Fruit fly (Drosophila melanogaster): Measurements from ENCODE around the gene MED10.
A peak's percentile ranks its signal among the peaks of the same experiment; 100 is the strongest.

MED10 gene

dm6 chr3L:16221800-16222199 is 10.1 kb upstream of the MED10 start (continued):
- TF ChIP-seq Bdp1 (GFP tag; optimal IDR thresholded peaks at IDR 0.05) = peak; percentile 64
- 0 out of 2 replicates have a peak, but pooled peaks have one; percentile 24 for TF ChIP-seq CG6272 (GFP tag; IDR thresholded peaks at IDR 0.05)
- TF ChIP-seq CG8359 (GFP tag; optimal IDR thresholded peaks at IDR 0.05; ENCODE audit: borderline replicate concordance) = no peak

dm6 chr3L:16225175-16225574 is 6.7 kb upstream of the MED10 start:
- TF ChIP-seq CG9215 (GFP tag; IDR thresholded peaks at IDR 0.05) = no peak
- no peak for TF ChIP-seq CG17328 (GFP tag; IDR thresholded peaks at IDR 0.05)
- no peak for TF ChIP-seq ftz-f1 (GFP tag; optimal IDR thresholded peaks at IDR 0.05)
- TF ChIP-seq btn (GFP tag; optimal IDR thresholded peaks at IDR 0.05) = no peak
- TF ChIP-seq Spps (tag; optimal IDR thresholded peaks at IDR 0.05) = no peak
- TF ChIP-seq slp2 (GFP tag; optimal IDR thresholded peaks at IDR 0.05) = no peak
- no peak for TF ChIP-seq rib (GFP tag; IDR thresholded peaks at IDR 0.05)
- peak; percentile 46 for TF ChIP-seq Ets65A (GFP tag)
- TF ChIP-seq CG8359 (GFP tag; optimal IDR thresholded peaks at IDR 0.05; ENCODE audit: borderline replicate concordance) = no peak

dm6 chr3L:16228659-16229205 is 3.2 kb upstream of the MED10 start, which contains the start of gene Tmx3:
TSS of gene Tmx3 (plus strand) at chr3L:16229100.
- TF ChIP-seq CG1602 (GFP tag; optimal IDR thresholded peaks at IDR 0.05) = peak; percentile 90
- no peak for TF ChIP-seq unc-4 (GFP tag; IDR thresholded peaks at IDR 0.05; ENCODE audit: partially characterized antibody)
- TF ChIP-seq Drgx (GFP tag; IDR thresholded peaks at IDR 0.05) = peak; percentile 90
- peak; percentile 83 for TF ChIP-seq CG4404 (GFP tag; IDR thresholded peaks at IDR 0.05)
- TF ChIP-seq Scr (GFP tag; IDR thresholded peaks at IDR 0.05; ENCODE audit: partially characterized antibody) = no peak
- peak; percentile 91 for TF ChIP-seq CG11504 (tag; optimal IDR thresholded peaks at IDR 0.05)
- TF ChIP-seq CG1832 (GFP tag; optimal IDR thresholded peaks at IDR 0.05) = no peak
- peak; percentile 39 for TF ChIP-seq CG1647 (GFP tag; optimal IDR thresholded peaks at IDR 0.05)
- TF ChIP-seq CG13287 (GFP tag; IDR thresholded peaks at IDR 0.05; ENCODE audit: partially characterized antibody) = peak; percentile 17; the same call in 1 of the 2 replicates
- TF ChIP-seq cwo (GFP tag; optimal IDR thresholded peaks at IDR 0.05) = peak; percentile 90
- TF ChIP-seq tll (GFP tag; optimal IDR thresholded peaks at IDR 0.05) = peak in 1 of 2 experiments; percentile 24
- TF ChIP-seq cas (GFP tag; IDR thresholded peaks at IDR 0.05) = peak; percentile 86
- TF ChIP-seq CG10462 (GFP tag; optimal IDR thresholded peaks at IDR 0.05) = peak; percentile 65
- TF ChIP-seq btn (GFP tag; optimal IDR thresholded peaks at IDR 0.05) = no peak
- peak; percentile 88 for TF ChIP-seq wdn (GFP tag; IDR thresholded peaks at IDR 0.05)
- TF ChIP-seq Mad (GFP tag; optimal IDR thresholded peaks at IDR 0.05) = peak; percentile 36
- TF ChIP-seq CG1603 (tag; optimal IDR thresholded peaks at IDR 0.05) = peak; percentile 38
- TF ChIP-seq CG9932 (GFP tag; IDR thresholded peaks at IDR 0.05) = peak; percentile 96
- TF ChIP-seq Gug (GFP tag; IDR thresholded peaks at IDR 0.05) = peak; percentile 93
- TF ChIP-seq her (GFP tag; optimal IDR thresholded peaks at IDR 0.05) = peak; percentile 9
- no peak for TF ChIP-seq CG12071 (GFP tag; optimal IDR thresholded peaks at IDR 0.05)
- no peak for TF ChIP-seq sima (GFP tag; optimal IDR thresholded peaks at IDR 0.05)
- TF ChIP-seq Fer3 (tag; optimal IDR thresholded peaks at IDR 0.05) = peak; percentile 83
- peak; percentile 41 for TF ChIP-seq Hand (GFP tag; optimal IDR thresholded peaks at IDR 0.05)
- TF ChIP-seq gfzf (GFP tag; optimal IDR thresholded peaks at IDR 0.05) = peak; percentile 60
- TF ChIP-seq Sry-δ (GFP tag; optimal IDR thresholded peaks at IDR 0.05) = peak; percentile 26
- TF ChIP-seq CG9817 (tag; optimal IDR thresholded peaks at IDR 0.05) = peak; percentile 90
- peak; percentile 70 for TF ChIP-seq CG3838 (GFP tag; optimal IDR thresholded peaks at IDR 0.05)
- TF ChIP-seq CG8478 (optimal IDR thresholded peaks at IDR 0.05) = no peak
- no peak for TF ChIP-seq Trl (optimal IDR thresholded peaks at IDR 0.05)
- TF ChIP-seq Trl (GFP tag; optimal IDR thresholded peaks at IDR 0.05) = peak; percentile 52
- peak; percentile 95 for TF ChIP-seq sob (GFP tag; IDR thresholded peaks at IDR 0.05)
- peak; percentile 79 for TF ChIP-seq Taf1 (GFP tag; IDR thresholded peaks at IDR 0.05)
- no peak for TF ChIP-seq grn (GFP tag; optimal IDR thresholded peaks at IDR 0.05)
- TF ChIP-seq MBD-R2 (GFP tag; IDR thresholded peaks at IDR 0.05) = peak; percentile 94
- peak; percentile 65 for TF ChIP-seq Antp (GFP tag; optimal IDR thresholded peaks at IDR 0.05)
- no peak for TF ChIP-seq klu (GFP tag; IDR thresholded peaks at IDR 0.05)
- TF ChIP-seq odd (GFP tag; optimal IDR thresholded peaks at IDR 0.05) = no peak
- no peak for TF ChIP-seq Tbp (GFP tag; optimal IDR thresholded peaks at IDR 0.05)

Measured in whole organism, embryonic.